Fruit fly (Drosophila melanogaster): Measurements from ENCODE around the gene bcd.

The bcd gene

dm6 chr3R:6723537-6724171, 35.6 kb downstream of the bcd start (continued):
- TF ChIP-seq CG2875 (GFP tag; optimal IDR thresholded peaks at IDR 0.05) (peak; percentile 40), hbn (GFP tag; IDR thresholded peaks at IDR 0.05; ENCODE audit: partially characterized antibody) (no peak), zen (tag; optimal IDR thresholded peaks at IDR 0.05) (peak; percentile 94), CHES-1-like (GFP tag; optimal IDR thresholded peaks at IDR 0.05) (no peak), CG9876 (GFP tag; optimal IDR thresholded peaks at IDR 0.05) (no peak), maf-S (GFP tag; optimal IDR thresholded peaks at IDR 0.05) (no peak), pnt (GFP tag; optimal IDR thresholded peaks at IDR 0.05) (no peak), CG11247 (GFP tag; IDR thresholded peaks at IDR 0.05) (no peak), CG10366 (GFP tag; IDR thresholded peaks at IDR 0.05) (no peak), CG4360 (GFP tag; IDR thresholded peaks at IDR 0.05) (no peak), CG32767 (GFP tag; IDR thresholded peaks at IDR 0.05) (no peak), fd102C (GFP tag; optimal IDR thresholded peaks at IDR 0.05) (peak; percentile 64), Xbp1 (GFP tag; optimal IDR thresholded peaks at IDR 0.05) (peak; percentile 37), Lim3 (GFP tag; IDR thresholded peaks at IDR 0.05) (no peak), D19B (GFP tag; optimal IDR thresholded peaks at IDR 0.05) (no peak), Taf1 (GFP tag; IDR thresholded peaks at IDR 0.05) (no peak), CG3726 (GFP tag; IDR thresholded peaks at IDR 0.05) (no peak), CG10274 (GFP tag; optimal IDR thresholded peaks at IDR 0.05) (no peak), Adf1 (GFP tag; IDR thresholded peaks at IDR 0.05) (no peak), CG15073 (GFP tag; optimal IDR thresholded peaks at IDR 0.05) (no peak), CG12219 (GFP tag; optimal IDR thresholded peaks at IDR 0.05) (no peak), trem (tag; optimal IDR thresholded peaks at IDR 0.05) (peak; percentile 44), HmgZ (tag; optimal IDR thresholded peaks at IDR 0.05) (no peak), CG15601 (tag; optimal IDR thresholded peaks at IDR 0.05) (peak; percentile 25), Bdp1 (GFP tag; optimal IDR thresholded peaks at IDR 0.05) (no peak), GATAe (GFP tag; conservative IDR thresholded peaks at IDR 0.05) (no peak), CG14710 (tag; optimal IDR thresholded peaks at IDR 0.05) (peak; percentile 63), CG8765 (GFP tag; IDR thresholded peaks at IDR 0.05) (no peak), H2.0 (GFP tag; IDR thresholded peaks at IDR 0.05) (0 out of 2 replicates have a peak, but pooled peaks have one; percentile 19), CTCF (GFP tag; optimal IDR thresholded peaks at IDR 0.05) (no peak), pita (GFP tag; optimal IDR thresholded peaks at IDR 0.05) (no peak), eve (GFP tag; optimal IDR thresholded peaks at IDR 0.05) (peak in 1 of 2 experiments; percentile 68), CG31365 (tag; optimal IDR thresholded peaks at IDR 0.05) (no peak), Dll (GFP tag; IDR thresholded peaks at IDR 0.05; ENCODE audit: partially characterized antibody) (no peak), CG10209 (GFP tag; optimal IDR thresholded peaks at IDR 0.05) (peak; percentile 7), CG18262 (tag; optimal IDR thresholded peaks at IDR 0.05) (peak; percentile 74), pho (GFP tag; optimal IDR thresholded peaks at IDR 0.05) (no peak), Ssrp (tag; optimal IDR thresholded peaks at IDR 0.05) (peak; percentile 35), Ptx1 (GFP tag; IDR thresholded peaks at IDR 0.05) (no peak), ken (GFP tag; IDR thresholded peaks at IDR 0.05) (0 out of 3 replicates have a peak, but pooled peaks have one; percentile 31), slou (GFP tag; optimal IDR thresholded peaks at IDR 0.05) (no peak), tup (GFP tag; optimal IDR thresholded peaks at IDR 0.05) (no peak), Dek (tag; optimal IDR thresholded peaks at IDR 0.05) (no peak), CG6683 (GFP tag; optimal IDR thresholded peaks at IDR 0.05) (no peak), Dbx (GFP tag; IDR thresholded peaks at IDR 0.05) (no peak), ac (GFP tag; optimal IDR thresholded peaks at IDR 0.05) (peak; percentile 1), Meics (GFP tag; optimal IDR thresholded peaks at IDR 0.05) (no peak), E2f2 (GFP tag; IDR thresholded peaks at IDR 0.05) (no peak), CG12659 (GFP tag; optimal IDR thresholded peaks at IDR 0.05) (no peak), CG10147 (GFP tag; optimal IDR thresholded peaks at IDR 0.05) (no peak), BEAF-32 (GFP tag; optimal IDR thresholded peaks at IDR 0.05) (no peak)

Data from whole organism, embryonic.